Worm (Caenorhabditis elegans) whole organism, mixed stage, embryonic: ENCODE measurements around the gene ttc-4.
"Not testable (repeated sequence)": the region's sequence is repeated elsewhere in the genome, so short reads cannot be mapped to it uniquely, and the experiment has no call there.

Source experiments
- M03D4.4 ChIP-seq: sonication (generic microtip); optimal IDR thresholded peaks from 2 replicates; lab custom pipeline; 2017; ENCODE audit warnings: mild to moderate bottlenecking, missing genetic modification characterization, missing compliant biosample characterization
- bed-3 ChIP-seq: fragments of 200-800 bp; sonication (Bioruptor generic); optimal IDR thresholded peaks from 3 replicates; lab custom pipeline; 2018; ENCODE audit warnings: mild to moderate bottlenecking, missing genetic modification characterization, moderate library complexity, missing compliant biosample characterization
- blmp-1 ChIP-seq: fragments of 150-350 bp; optimal IDR thresholded peaks from 2 replicates; lab custom pipeline; 2014; ENCODE audit warnings: missing biosample characterization, missing genetic modification characterization
- ceh-39 ChIP-seq: fragments of 150-350 bp; optimal IDR thresholded peaks from 2 replicates; lab custom pipeline; 2014; ENCODE audit warnings: missing biosample characterization, missing genetic modification characterization
- ceh-43 ChIP-seq: fragments of 200-800 bp; sonication (Bioruptor generic); optimal IDR thresholded peaks from 2 replicates; lab custom pipeline; 2018; ENCODE audit warnings: mild to moderate bottlenecking, missing genetic modification characterization, moderate library complexity, missing compliant biosample characterization
- ceh-83 ChIP-seq: fragments of 200-800 bp; sonication (Bioruptor generic); optimal IDR thresholded peaks from 2 replicates; lab custom pipeline; 2018; ENCODE audit warnings: mild to moderate bottlenecking, missing genetic modification characterization, missing compliant biosample characterization
- ces-1 ChIP-seq: fragments of 150-350 bp; optimal IDR thresholded peaks from 2 replicates; lab custom pipeline; 2014; ENCODE audit warnings: missing biosample characterization, missing genetic modification reagents, missing genetic modification characterization
- cnd-1 ChIP-seq: fragments of 200-800 bp; sonication (Bioruptor generic); optimal IDR thresholded peaks from 2 replicates; lab custom pipeline; 2018; ENCODE audit warnings: mild to moderate bottlenecking, missing genetic modification characterization, missing compliant biosample characterization
- drap-1 ChIP-seq: fragments of 200-800 bp; sonication (Bioruptor generic); optimal IDR thresholded peaks from 3 replicates; lab custom pipeline; 2018; ENCODE audit warnings: mild to moderate bottlenecking, missing genetic modification characterization, missing compliant biosample characterization
- elt-1 ChIP-seq: sonication (generic microtip); optimal IDR thresholded peaks from 2 replicates; lab custom pipeline; 2017; ENCODE audit warnings: missing genetic modification characterization, mild to moderate bottlenecking, missing compliant biosample characterization, antibody characterized with exemption, moderate library complexity, borderline replicate concordance; ENCODE audit not compliant: insufficient read depth
- elt-3 ChIP-seq: fragments of 150-350 bp; optimal IDR thresholded peaks from 2 replicates; lab custom pipeline; 2014; ENCODE audit warnings: missing biosample characterization, missing genetic modification characterization
- flh-1 ChIP-seq: fragments of 200-800 bp; sonication (Bioruptor generic); optimal IDR thresholded peaks from 2 replicates; lab custom pipeline; 2018; ENCODE audit warnings: mild to moderate bottlenecking, missing genetic modification characterization, moderate library complexity, missing compliant biosample characterization
- ham-2 ChIP-seq: fragments of 200-800 bp; sonication (Bioruptor generic); optimal IDR thresholded peaks from 2 replicates; lab custom pipeline; 2018; ENCODE audit warnings: mild to moderate bottlenecking, missing genetic modification characterization, missing compliant biosample characterization
- hlh-1 ChIP-seq: fragments of 150-350 bp; optimal IDR thresholded peaks from 2 replicates; lab custom pipeline; 2014; ENCODE audit warnings: missing biosample characterization, missing genetic modification reagents, missing genetic modification characterization
- lin-13 ChIP-seq: fragments of 150-350 bp; optimal IDR thresholded peaks from 2 replicates; lab custom pipeline; 2014; ENCODE audit warnings: missing biosample characterization, missing genetic modification characterization
- lin-32 ChIP-seq: fragments of 200-800 bp; sonication (Bioruptor generic); optimal IDR thresholded peaks from 2 replicates; lab custom pipeline; 2018; ENCODE audit warnings: mild to moderate bottlenecking, missing genetic modification characterization, missing compliant biosample characterization
- lsy-2 ChIP-seq: fragments of 150-350 bp; optimal IDR thresholded peaks from 2 replicates; lab custom pipeline; 2014; ENCODE audit warnings: missing biosample characterization, missing genetic modification characterization
- mab-5 ChIP-seq: fragments of 150-350 bp; optimal IDR thresholded peaks from 2 replicates; lab custom pipeline; 2014; ENCODE audit warnings: missing biosample characterization, missing genetic modification characterization
- mep-1 ChIP-seq: fragments of 150-350 bp; optimal IDR thresholded peaks from 2 replicates; lab custom pipeline; 2017; ENCODE audit warnings: missing biosample characterization, missing genetic modification reagents, missing genetic modification characterization, inconsistent platforms
- nhr-2 ChIP-seq: fragments of 150-350 bp; optimal IDR thresholded peaks from 2 replicates; lab custom pipeline; 2014; ENCODE audit warnings: missing biosample characterization, missing genetic modification characterization
- nhr-237 ChIP-seq: fragments of 150-350 bp; optimal IDR thresholded peaks from 2 replicates; lab custom pipeline; 2014; ENCODE audit warnings: missing biosample characterization, missing genetic modification characterization
- nhr-28 ChIP-seq: fragments of 150-350 bp; optimal IDR thresholded peaks from 2 replicates; lab custom pipeline; 2014; ENCODE audit warnings: missing biosample characterization, missing genetic modification characterization
- nhr-76 ChIP-seq: sonication (generic microtip); optimal IDR thresholded peaks from 2 replicates; lab custom pipeline; 2017; ENCODE audit warnings: missing biosample characterization, missing genetic modification characterization
- pha-4 ChIP-seq: fragments of 150-350 bp; optimal IDR thresholded peaks from 2 replicates; lab custom pipeline; 2018; ENCODE audit warnings: missing biosample characterization, missing genetic modification reagents, missing genetic modification characterization
- sem-2 ChIP-seq: fragments of 200-800 bp; sonication (Bioruptor generic); optimal IDR thresholded peaks from 2 replicates; lab custom pipeline; 2018; ENCODE audit warnings: mild to moderate bottlenecking, missing genetic modification characterization, missing compliant biosample characterization
- sptf-1 ChIP-seq: sonication (generic microtip); optimal IDR thresholded peaks from 2 replicates; lab custom pipeline; 2017; ENCODE audit warnings: mild to moderate bottlenecking, missing genetic modification characterization, moderate library complexity, missing compliant biosample characterization
- tbx-8 ChIP-seq: fragments of 200-800 bp; sonication (Bioruptor generic); optimal IDR thresholded peaks from 2 replicates; lab custom pipeline; 2018; ENCODE audit warnings: mild to moderate bottlenecking, missing genetic modification characterization, moderate library complexity, missing compliant biosample characterization
- unc-120 ChIP-seq: sonication (generic microtip); optimal IDR thresholded peaks from 2 replicates; lab custom pipeline; 2017; ENCODE audit warnings: missing genetic modification characterization, missing compliant biosample characterization; ENCODE audit not compliant: poor library complexity, severe bottlenecking
- unc-39 ChIP-seq: fragments of 150-350 bp; optimal IDR thresholded peaks from 2 replicates; lab custom pipeline; 2014; ENCODE audit warnings: missing biosample characterization, missing genetic modification characterization
- unc-62 ChIP-seq: fragments of 150-350 bp; optimal IDR thresholded peaks from 2 replicates; lab custom pipeline; 2014; ENCODE audit warnings: missing biosample characterization, missing genetic modification reagents, missing genetic modification characterization
- zip-8 ChIP-seq: fragments of 150-350 bp; optimal IDR thresholded peaks from 2 replicates; lab custom pipeline; 2014; ENCODE audit warnings: missing biosample characterization, missing genetic modification characterization
- ztf-11 ChIP-seq: fragments of 150-350 bp; optimal IDR thresholded peaks from 2 replicates; lab custom pipeline; 2014; ENCODE audit warnings: missing biosample characterization, missing genetic modification characterization

ttc-4 gene

DNA sequence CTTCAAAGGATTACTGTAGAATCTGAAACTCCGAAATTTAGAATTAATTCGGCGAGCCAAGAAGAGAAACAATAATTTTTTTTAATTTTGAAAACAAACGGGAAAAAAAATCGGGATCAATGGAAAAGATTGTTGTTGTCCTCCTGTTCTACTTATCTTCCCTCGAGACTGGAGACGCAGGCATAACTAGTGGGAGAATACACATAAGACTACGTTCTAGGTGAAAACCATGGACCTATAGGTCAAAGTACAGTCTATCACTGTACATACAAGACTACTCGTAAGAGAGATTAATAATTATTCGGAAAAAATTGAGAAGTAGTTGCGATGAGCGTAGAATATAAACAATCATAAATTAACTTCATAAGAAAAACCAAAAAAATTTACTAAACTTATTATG, 24.8 kb downstream of the ttc-4 start, which contains the start of gene dhs-6:
TSS of gene dhs-6 (minus strand) at position 22 of the 400 bp plus-strand sequence.
- TF ChIP-seq elt-1 (tag; lab: Kevin White, UChicago) (no peak), pha-4 (tag; lab: Kevin White, UChicago) (no peak), bed-3 (GFP tag; lab: Kevin White, UChicago) (no peak), flh-1 (no peak), ham-2 (no peak), unc-62 (GFP tag; lab: Kevin White, UChicago) (no peak), hlh-1 (tag; lab: Kevin White, UChicago) (no peak), ceh-83 (GFP tag; lab: Kevin White, UChicago) (no peak), sptf-1 (tag; lab: Kevin White, UChicago) (no peak), elt-3 (tag; lab: Kevin White, UChicago) (no peak), lin-13 (tag; lab: Kevin White, UChicago) (no peak), tbx-8 (GFP tag; lab: Kevin White, UChicago) (no peak), sem-2 (GFP tag; lab: Kevin White, UChicago) (no peak)

ce11 chrII:5622383-5622939, 27.9 kb downstream of the ttc-4 start, which contains the start of the genes eif-3.L and npl-4.2:
Gene eif-3.L (minus strand): TSS chrII:5622483.
Gene npl-4.2 (plus strand): TSS chrII:5622889.
- not testable (repeated sequence) for TF ChIP-seq nhr-76, M03D4.4, lsy-2 (tag; lab: Kevin White, UChicago)

DNA sequence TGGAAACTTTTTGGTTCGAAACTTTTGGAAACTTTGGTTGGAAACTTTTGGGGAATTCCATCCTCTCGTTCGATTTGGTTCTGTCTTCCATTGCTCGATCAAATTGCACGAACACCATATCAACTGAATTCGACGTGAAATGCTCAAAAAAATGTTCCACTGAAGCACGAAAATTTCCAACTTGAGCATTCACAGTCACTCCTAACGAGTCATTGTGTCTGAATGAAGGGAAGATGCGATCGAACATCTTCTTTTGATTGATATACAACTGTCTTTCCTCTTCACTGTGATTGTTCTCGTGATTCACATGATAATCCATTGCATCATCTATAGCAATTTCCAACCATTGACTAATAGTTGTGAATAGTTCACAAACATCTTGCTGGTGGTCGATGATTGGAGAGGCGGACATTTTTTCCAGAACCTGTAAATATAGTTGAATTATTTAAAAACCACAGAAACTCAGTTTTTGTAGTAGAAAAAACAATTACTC, 33.9 kb downstream of the ttc-4 start, which contains the start of gene F59E12.15:
TSS of gene F59E12.15 (minus strand) at position 51 of the 493 bp plus-strand sequence.
- no peak for TF ChIP-seq lin-32 (GFP tag; lab: Kevin White, UChicago)
- TF ChIP-seq ceh-39 (tag; lab: Kevin White, UChicago): no peak
- TF ChIP-seq ceh-83 (GFP tag; lab: Kevin White, UChicago): no peak
- no peak for TF ChIP-seq mab-5 (tag; lab: Kevin White, UChicago)
- no peak for TF ChIP-seq ceh-43
- TF ChIP-seq zip-8 (tag; lab: Kevin White, UChicago): no peak
- no peak for TF ChIP-seq flh-1
- no peak for TF ChIP-seq bed-3 (GFP tag; lab: Kevin White, UChicago)
- TF ChIP-seq unc-120 (tag; lab: Kevin White, UChicago): no peak
- no peak for TF ChIP-seq lsy-2 (tag; lab: Kevin White, UChicago)
- no peak for TF ChIP-seq mep-1 (tag; lab: Kevin White, UChicago)
- TF ChIP-seq nhr-2 (tag; lab: Kevin White, UChicago): no peak
- TF ChIP-seq nhr-237: no peak
- TF ChIP-seq elt-3 (tag; lab: Kevin White, UChicago): no peak
- TF ChIP-seq sptf-1 (tag; lab: Kevin White, UChicago): no peak
- TF ChIP-seq unc-39: no peak
- TF ChIP-seq tbx-8 (GFP tag; lab: Kevin White, UChicago): no peak

- not testable (repeated sequence) for TF ChIP-seq ces-1; sptf-1 (tag; lab: Kevin White, UChicago); tbx-8 (GFP tag; lab: Kevin White, UChicago)
Observed at ce11 chrII:5630851-5631401, 36.4 kb downstream of the ttc-4 start, which contains the start of the genes F59E12.6 and npl-4.1. Gene F59E12.6 (minus strand): TSS chrII:5630951. Gene npl-4.1 (plus strand): TSS chrII:5631351.

DNA sequence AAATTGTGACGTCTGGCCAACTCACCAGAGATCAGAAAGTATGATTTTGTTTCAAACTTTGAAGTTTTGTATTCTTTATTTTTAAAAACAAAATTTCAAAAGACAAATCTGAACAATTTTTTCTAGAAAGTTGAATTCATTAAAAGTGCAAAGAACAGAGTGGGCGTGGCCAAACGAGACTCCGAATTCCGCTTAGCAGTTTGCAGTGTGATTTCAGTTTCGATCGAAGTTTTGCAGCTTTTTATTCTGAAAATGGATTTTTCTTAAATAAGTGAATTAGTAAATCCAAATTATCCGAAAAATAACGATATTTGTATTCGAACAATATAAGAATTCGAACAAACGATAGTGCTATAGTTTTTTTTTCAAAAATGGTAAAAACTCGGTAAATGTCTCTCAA, 38.9 kb downstream of the ttc-4 start:
- no peak for TF ChIP-seq blmp-1 (tag; lab: Kevin White, UChicago)
- no peak for TF ChIP-seq nhr-76 (tag; lab: Kevin White, UChicago)
- no peak for TF ChIP-seq lin-13 (tag; lab: Kevin White, UChicago)
- no peak for TF ChIP-seq ztf-11
- no peak for TF ChIP-seq elt-3 (tag; lab: Kevin White, UChicago)
- TF ChIP-seq ceh-43: no peak
- TF ChIP-seq unc-120 (tag; lab: Kevin White, UChicago): no peak
- no peak for TF ChIP-seq nhr-237
- TF ChIP-seq sptf-1 (tag; lab: Kevin White, UChicago): no peak
- no peak for TF ChIP-seq sem-2 (GFP tag; lab: Kevin White, UChicago)
- no peak for TF ChIP-seq nhr-28 (tag; lab: Kevin White, UChicago)
- TF ChIP-seq cnd-1 (tag; lab: Kevin White, UChicago): no peak
- no peak for TF ChIP-seq mep-1 (tag; lab: Kevin White, UChicago)
- TF ChIP-seq unc-62 (GFP tag; lab: Kevin White, UChicago): no peak
- TF ChIP-seq drap-1 (GFP tag; lab: Kevin White, UChicago): no peak
- TF ChIP-seq zip-8 (tag; lab: Kevin White, UChicago): no peak
- no peak for TF ChIP-seq bed-3 (GFP tag; lab: Kevin White, UChicago)
- TF ChIP-seq flh-1: no peak
